Worm (Caenorhabditis elegans) whole organism, L3 larva: ENCODE data around the gene sax-2.
A peak's percentile ranks its signal among the peaks of the same experiment; 100 is the strongest.

Experiments
- R02D3.7 ChIP-seq: fragments of 150-350 bp; optimal IDR thresholded peaks from 2 replicates; lab custom pipeline; 2014; ENCODE audit warnings: missing biosample characterization, missing genetic modification characterization
- ZK546.5 ChIP-seq: sonication (generic microtip); optimal IDR thresholded peaks from 2 replicates; lab custom pipeline; 2017; ENCODE audit warnings: missing biosample characterization, missing genetic modification characterization
- ama-1 ChIP-seq: fragments of 150-350 bp; optimal IDR thresholded peaks from 2 replicates; lab custom pipeline; 2018
- ceh-16 ChIP-seq: sonication (generic microtip); optimal IDR thresholded peaks from 2 replicates; lab custom pipeline; 2017; ENCODE audit warnings: missing biosample characterization, missing genetic modification characterization
- ceh-28 ChIP-seq: fragments of 150-350 bp; optimal IDR thresholded peaks from 2 replicates; lab custom pipeline; 2014; ENCODE audit warnings: missing biosample characterization, missing genetic modification reagents, missing genetic modification characterization
- ceh-82 ChIP-seq: fragments of 150-350 bp; optimal IDR thresholded peaks from 2 replicates; lab custom pipeline; 2014; ENCODE audit warnings: missing biosample characterization, missing genetic modification characterization
- ceh-9 ChIP-seq: sonication (generic microtip); optimal IDR thresholded peaks from 2 replicates; lab custom pipeline; 2018; ENCODE audit warnings: missing biosample characterization, missing genetic modification characterization
- daf-12 ChIP-seq: fragments of 150-350 bp; optimal IDR thresholded peaks from 2 replicates; lab custom pipeline; 2014; ENCODE audit warnings: missing biosample characterization, missing genetic modification reagents, missing genetic modification characterization
- egl-27 ChIP-seq: sonication (generic microtip); optimal IDR thresholded peaks from 4 replicates; lab custom pipeline; 2017; ENCODE audit warnings: missing biosample characterization, missing genetic modification reagents, missing genetic modification characterization
- egl-5 ChIP-seq: fragments of 150-350 bp; optimal IDR thresholded peaks from 2 replicates; lab custom pipeline; 2017; ENCODE audit warnings: missing biosample characterization, missing genetic modification reagents, missing genetic modification characterization, inconsistent platforms
- elt-1 ChIP-seq: fragments of 150-350 bp; optimal IDR thresholded peaks from 2 replicates; lab custom pipeline; 2014; ENCODE audit warnings: missing biosample characterization, missing genetic modification characterization
- elt-2 ChIP-seq: sonication (generic microtip); optimal IDR thresholded peaks from 2 replicates; lab custom pipeline; 2016; ENCODE audit warnings: missing genetic modification reagents, mild to moderate bottlenecking, missing genetic modification characterization, missing compliant biosample characterization
- elt-3 ChIP-seq, 3 experiments: fragments of 150-350 bp in 1 of 3; sonication (generic microtip) in 2 of 3; optimal IDR thresholded peaks; 2 replicates in 2 of 3; 4 replicates in 1 of 3; lab custom pipeline; 2014 to 2017; ENCODE audit warnings: missing biosample characterization in 3 of 3, missing genetic modification characterization in 3 of 3
- eor-1 ChIP-seq, 2 experiments: fragments of 150-350 bp; optimal IDR thresholded peaks; 2 replicates each; lab custom pipeline; 2014 to 2018; ENCODE audit warnings: missing biosample characterization in 2 of 2, missing genetic modification characterization in 2 of 2
- fkh-10 ChIP-seq: sonication (generic microtip); optimal IDR thresholded peaks from 2 replicates; lab custom pipeline; 2017; ENCODE audit warnings: missing biosample characterization, missing genetic modification reagents, missing genetic modification characterization
- fos-1 ChIP-seq: fragments of 150-350 bp; optimal IDR thresholded peaks from 2 replicates; lab custom pipeline; 2014; ENCODE audit warnings: missing biosample characterization, missing genetic modification characterization
- hmg-11 ChIP-seq: sonication (generic microtip); optimal IDR thresholded peaks from 2 replicates; lab custom pipeline; 2016; ENCODE audit warnings: missing genetic modification characterization, missing compliant biosample characterization
- lin-15B ChIP-seq: fragments of 150-350 bp; optimal IDR thresholded peaks from 2 replicates; lab custom pipeline; 2014; ENCODE audit warnings: missing biosample characterization, missing genetic modification characterization
- lin-39 ChIP-seq: fragments of 150-350 bp; optimal IDR thresholded peaks from 2 replicates; lab custom pipeline; 2018; ENCODE audit warnings: missing biosample characterization, missing genetic modification reagents, missing genetic modification characterization
- lsy-12 ChIP-seq: sonication (generic microtip); optimal IDR thresholded peaks from 2 replicates; lab custom pipeline; 2016; ENCODE audit warnings: mild to moderate bottlenecking, missing genetic modification characterization, missing compliant biosample characterization
- mdl-1 ChIP-seq: fragments of 150-350 bp; optimal IDR thresholded peaks from 2 replicates; lab custom pipeline; 2014; ENCODE audit warnings: missing biosample characterization, missing genetic modification characterization
- mml-1 ChIP-seq: fragments of 150-350 bp; sonication (generic microtip); optimal IDR thresholded peaks from 3 replicates; lab custom pipeline; 2014; ENCODE audit warnings: missing biosample characterization, missing genetic modification characterization
- nfya-1 ChIP-seq: sonication (generic microtip); optimal IDR thresholded peaks from 2 replicates; lab custom pipeline; 2017; ENCODE audit warnings: missing genetic modification characterization, mild to moderate bottlenecking, missing compliant biosample characterization, antibody characterized with exemption, moderate library complexity; ENCODE audit not compliant: insufficient read depth
- nhr-11 ChIP-seq: fragments of 150-350 bp; optimal IDR thresholded peaks from 2 replicates; lab custom pipeline; 2014; ENCODE audit warnings: missing biosample characterization, missing genetic modification characterization
- nhr-12 ChIP-seq: fragments of 150-350 bp; optimal IDR thresholded peaks from 2 replicates; lab custom pipeline; 2014; ENCODE audit warnings: missing biosample characterization, missing genetic modification characterization
- nhr-23 ChIP-seq: fragments of 150-350 bp; optimal IDR thresholded peaks from 2 replicates; lab custom pipeline; 2014; ENCODE audit warnings: missing biosample characterization, missing genetic modification reagents, missing genetic modification characterization
- nhr-25 ChIP-seq: sonication (generic microtip); optimal IDR thresholded peaks from 2 replicates; lab custom pipeline; 2017; ENCODE audit warnings: missing biosample characterization, missing genetic modification characterization
- nhr-28 ChIP-seq: fragments of 150-350 bp; optimal IDR thresholded peaks from 2 replicates; lab custom pipeline; 2014; ENCODE audit warnings: missing biosample characterization, missing genetic modification characterization
- nhr-43 ChIP-seq: sonication (generic microtip); optimal IDR thresholded peaks from 2 replicates; lab custom pipeline; 2016; ENCODE audit warnings: mild to moderate bottlenecking, missing genetic modification characterization, missing compliant biosample characterization; ENCODE audit not compliant: poor library complexity, severe bottlenecking
- nhr-67 ChIP-seq: fragments of 150-350 bp; optimal IDR thresholded peaks from 2 replicates; lab custom pipeline; 2014; ENCODE audit warnings: missing biosample characterization, missing genetic modification characterization
- nhr-76 ChIP-seq: fragments of 150-350 bp; sonication (generic microtip); optimal IDR thresholded peaks from 5 replicates; lab custom pipeline; 2014; ENCODE audit warnings: missing biosample characterization, missing genetic modification characterization
- nhr-77 ChIP-seq: fragments of 150-350 bp; optimal IDR thresholded peaks from 2 replicates; lab custom pipeline; 2014; ENCODE audit warnings: missing biosample characterization, missing genetic modification characterization
- pha-4 ChIP-seq: fragments of 150-350 bp; optimal IDR thresholded peaks from 2 replicates; lab custom pipeline; 2014; ENCODE audit warnings: missing biosample characterization, missing genetic modification reagents, missing genetic modification characterization
- pqm-1 ChIP-seq: fragments of 150-350 bp; optimal IDR thresholded peaks from 2 replicates; lab custom pipeline; 2017; ENCODE audit warnings: missing biosample characterization, missing genetic modification characterization, inconsistent platforms
- sea-2 ChIP-seq: fragments of 150-350 bp; sonication (generic microtip); optimal IDR thresholded peaks from 4 replicates; lab custom pipeline; 2014; ENCODE audit warnings: missing biosample characterization, missing genetic modification reagents, missing genetic modification characterization
- skn-1 ChIP-seq: fragments of 150-350 bp; optimal IDR thresholded peaks from 2 replicates; lab custom pipeline; 2014; ENCODE audit warnings: missing biosample characterization, missing genetic modification characterization
- snpc-4 ChIP-seq: fragments of 150-350 bp; optimal IDR thresholded peaks from 2 replicates; lab custom pipeline; 2014; ENCODE audit warnings: missing biosample characterization, missing genetic modification characterization
- tbx-2 ChIP-seq: sonication (generic microtip); optimal IDR thresholded peaks from 2 replicates; lab custom pipeline; 2016; ENCODE audit warnings: mild to moderate bottlenecking, missing genetic modification characterization, missing compliant biosample characterization
- ztf-11 ChIP-seq: fragments of 150-350 bp; optimal IDR thresholded peaks from 2 replicates; lab custom pipeline; 2014; ENCODE audit warnings: missing biosample characterization, missing genetic modification characterization
- ztf-4 ChIP-seq: fragments of 150-350 bp; optimal IDR thresholded peaks from 2 replicates; lab custom pipeline; 2014; ENCODE audit warnings: missing biosample characterization, missing genetic modification characterization

The sax-2 gene

ce11 chrIII:5071509-5071908 lies 38.0 kb upstream of the sax-2 start, which contains the start of gene C45G9.12:
Gene C45G9.12 (minus strand): TSS chrIII:5071609.
- TF ChIP-seq elt-3 (tag; optimal IDR thresholded peaks at IDR 0.05; lab: Kevin White, UChicago) (no peak), ceh-82 (tag; lab: Kevin White, UChicago) (no peak), tbx-2 (tag; lab: Kevin White, UChicago) (no peak)

ce11 chrIII:5074398-5074797 lies 35.1 kb upstream of the sax-2 start, which contains the start of gene ttbk-6:
Gene ttbk-6 (plus strand): TSS chrIII:5074698.
- TF ChIP-seq elt-1 (tag; lab: Kevin White, UChicago) (no peak), ceh-28 (tag; lab: Kevin White, UChicago) (no peak), elt-3 (tag; optimal IDR thresholded peaks at IDR 0.05; lab: Kevin White, UChicago) (no peak), tbx-2 (tag; lab: Kevin White, UChicago) (no peak), pha-4 (tag; lab: Kevin White, UChicago) (no peak)

ce11 chrIII:5076569-5076968 lies 32.9 kb upstream of the sax-2 start:
- TF ChIP-seq ztf-11, result no peak
- no peak for TF ChIP-seq nfya-1
- no peak for TF ChIP-seq nhr-25 (tag; lab: Kevin White, UChicago)
- no peak for TF ChIP-seq fos-1 (tag; lab: Kevin White, UChicago)
- TF ChIP-seq daf-12 (tag; lab: Kevin White, UChicago), result no peak
- TF ChIP-seq nhr-43 (tag; lab: Kevin White, UChicago), result no peak
- no peak for TF ChIP-seq nhr-67
- TF ChIP-seq nhr-12 (tag; lab: Kevin White, UChicago), result no peak
- no peak for TF ChIP-seq mdl-1 (tag; lab: Kevin White, UChicago)
- no peak for TF ChIP-seq nhr-23
- no peak for TF ChIP-seq ceh-82 (tag; lab: Kevin White, UChicago)
- TF ChIP-seq skn-1, result no peak
- no peak for TF ChIP-seq ceh-28 (tag; lab: Kevin White, UChicago)
- no peak for TF ChIP-seq ama-1 (lab: Kevin White, UChicago)
- TF ChIP-seq fkh-10, result no peak

ce11 chrIII:5077150-5077814 lies 32.2 kb upstream of the sax-2 start, which contains the start of gene alh-1:
Gene alh-1 (plus strand): TSS chrIII:5077764.
- TF ChIP-seq ceh-9 (no peak), pha-4 (tag; lab: Kevin White, UChicago) (peak; percentile 74), lin-39 (tag; lab: Kevin White, UChicago) (peak; percentile 9), lin-15B (tag; lab: Kevin White, UChicago) (no peak), elt-3 (tag; optimal IDR thresholded peaks at IDR 0.05; lab: Kevin White, UChicago) (no peak), tbx-2 (tag; lab: Kevin White, UChicago) (no peak), nhr-28 (tag; lab: Kevin White, UChicago) (no peak), pqm-1 (tag; lab: Kevin White, UChicago) (peak; percentile 61), hmg-11 (tag; lab: Kevin White, UChicago) (no peak), skn-1 (no peak), snpc-4 (tag; lab: Kevin White, UChicago) (peak; percentile 17), elt-2 (peak; percentile 79), fkh-10 (no peak), elt-1 (tag; lab: Kevin White, UChicago) (peak; percentile 77)

ce11 chrIII:5078062-5078461 lies 31.4 kb upstream of the sax-2 start:
- TF ChIP-seq eor-1 (tag; optimal IDR thresholded peaks at IDR 0.05; lab: Kevin White, UChicago) (no peak), ztf-4 (tag; lab: Kevin White, UChicago) (peak; percentile 25), nhr-76 (tag; lab: Kevin White, UChicago) (no peak), skn-1 (peak; percentile 81), nhr-25 (tag; lab: Kevin White, UChicago) (no peak), ztf-11 (no peak), pha-4 (tag; lab: Kevin White, UChicago) (peak; percentile 93), ceh-28 (tag; lab: Kevin White, UChicago) (no peak), lsy-12 (tag; lab: Kevin White, UChicago) (no peak), nhr-43 (tag; lab: Kevin White, UChicago) (peak; percentile 81), lin-39 (tag; lab: Kevin White, UChicago) (no peak), elt-2 (peak; percentile 93), snpc-4 (tag; lab: Kevin White, UChicago) (peak; percentile 10), ceh-16 (tag; lab: Kevin White, UChicago) (no peak), R02D3.7 (no peak), fkh-10 (no peak), nfya-1 (peak; percentile 60), nhr-11 (peak; percentile 37), ama-1 (lab: Kevin White, UChicago) (peak; percentile 26), nhr-23 (peak; percentile 82), ceh-9 (no peak), fos-1 (tag; lab: Kevin White, UChicago) (no peak), elt-1 (tag; lab: Kevin White, UChicago) (peak; percentile 7), mdl-1 (tag; lab: Kevin White, UChicago) (peak; percentile 43), nhr-77 (tag; lab: Kevin White, UChicago) (no peak), egl-27 (no peak), nhr-28 (tag; lab: Kevin White, UChicago) (no peak), ZK546.5 (tag; lab: Kevin White, UChicago) (no peak), egl-5 (tag; lab: Kevin White, UChicago) (no peak), mml-1 (no peak), nhr-12 (tag; lab: Kevin White, UChicago) (no peak), lin-15B (tag; lab: Kevin White, UChicago) (peak; percentile 6), sea-2 (GFP tag; lab: Kevin White, UChicago) (no peak)
